Fruit fly (Drosophila melanogaster) Kc167 (cell line): Measurements from ENCODE around the gene Dcr-1.

Experiments
- Myc ChIP-seq: fragments of >200 bp; optimal IDR thresholded peaks from 2 replicates; lab custom pipeline; 2017; ENCODE audit warnings: missing external identifiers
- Sin3A ChIP-seq: fragments of >200 bp; optimal IDR thresholded peaks from 2 replicates; lab custom pipeline; 2018; ENCODE audit warnings: missing external identifiers
- h ChIP-seq: fragments of >200 bp; optimal IDR thresholded peaks from 3 replicates; lab custom pipeline; 2018; ENCODE audit warnings: missing external identifiers
- insv ChIP-seq: fragments of >200 bp; optimal IDR thresholded peaks from 3 replicates; lab custom pipeline; 2018; ENCODE audit warnings: missing external identifiers
- psq ChIP-seq: fragments of >200 bp; optimal IDR thresholded peaks from 2 replicates; lab custom pipeline; 2017; ENCODE audit warnings: missing external identifiers
- ttk ChIP-seq: sonication (Bioruptor generic); optimal IDR thresholded peaks from 2 replicates; lab custom pipeline; 2017; ENCODE audit warnings: missing external identifiers

Gene Dcr-1

dm6 chr3R:22694659-22695058 lies 46.2 kb downstream of the Dcr-1 start, which contains the start of gene cd:
cd (plus strand) TSS chr3R:22694959.
- TF ChIP-seq h (lab: Kevin White, UChicago) (no peak), insv (lab: Kevin White, UChicago) (no peak), Sin3A (lab: Kevin White, UChicago) (no peak), Myc (lab: Kevin White, UChicago) (no peak), ttk (lab: Kevin White, UChicago) (no peak), psq (lab: Kevin White, UChicago) (no peak)

DNA sequence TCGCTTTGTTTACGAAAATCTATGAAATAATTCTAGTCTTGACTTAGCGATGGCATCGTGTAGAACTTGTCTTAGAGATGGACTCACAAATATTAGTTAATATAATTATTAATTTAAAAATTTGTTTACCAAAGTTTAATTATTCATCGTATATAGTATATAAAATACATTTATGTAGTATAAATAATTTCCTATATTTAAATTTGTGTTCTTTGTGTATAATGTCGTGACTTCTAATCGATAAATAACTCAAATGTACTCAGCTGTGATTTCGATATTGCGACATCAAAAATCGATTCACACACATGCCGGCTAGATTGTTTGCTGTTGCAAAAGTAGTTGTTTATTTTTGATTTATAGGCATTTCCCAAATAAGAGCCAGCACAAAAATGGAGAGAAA lies 50.6 kb downstream of the Dcr-1 start, which contains the start of the genes wfs1 and Nup133:
Gene wfs1, minus strand, starts transcription at position 70 of the 400 bp plus-strand sequence.
Gene Nup133, plus strand, starts transcription at position 297 of the 400 bp plus-strand sequence.
- TF ChIP-seq Myc (lab: Kevin White, UChicago): no peak
- TF ChIP-seq Sin3A (lab: Kevin White, UChicago): no peak
- TF ChIP-seq ttk (lab: Kevin White, UChicago): no peak

DNA sequence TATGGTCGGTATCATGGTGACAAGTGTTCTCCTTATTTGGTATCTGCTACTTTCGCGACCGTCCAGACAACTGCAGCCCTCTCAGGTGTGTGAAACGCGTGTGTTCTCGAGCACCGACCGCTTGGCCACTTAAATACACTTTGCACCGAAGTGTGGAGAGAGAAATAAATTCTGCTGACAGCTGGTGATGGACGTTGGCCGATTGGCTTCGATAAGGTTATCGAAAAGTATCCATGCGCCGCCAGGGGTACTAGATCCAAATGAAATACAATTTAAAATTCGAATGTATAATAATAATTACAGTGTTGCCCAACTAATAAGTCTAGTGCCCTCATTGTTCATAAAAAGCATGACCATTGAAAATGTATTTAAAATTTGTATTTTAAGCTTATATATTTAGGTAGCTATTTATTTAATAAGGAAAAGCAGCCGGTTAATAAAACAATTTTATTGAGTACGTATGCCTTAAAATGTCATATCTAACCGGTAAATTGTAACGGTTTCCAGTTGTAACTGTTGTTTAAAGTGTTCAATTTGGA lies 54.5 kb downstream of the Dcr-1 start, which contains the start of the genes Gclm and CG17625:
Gene Gclm, minus strand, starts transcription at position 175 of the 539 bp plus-strand sequence.
Gene CG17625, plus strand, starts transcription at position 514 of the 539 bp plus-strand sequence.
- TF ChIP-seq insv (lab: Kevin White, UChicago): no peak
- TF ChIP-seq Sin3A (lab: Kevin White, UChicago): no peak
- TF ChIP-seq psq (lab: Kevin White, UChicago): no peak
- TF ChIP-seq ttk (lab: Kevin White, UChicago): no peak

dm6 chr3R:22684948-22685253 lies 56.0 kb downstream of the Dcr-1 start:
- TF ChIP-seq h (lab: Kevin White, UChicago): no peak
- no peak for TF ChIP-seq psq (lab: Kevin White, UChicago)
- TF ChIP-seq Myc (lab: Kevin White, UChicago): no peak
- no peak for TF ChIP-seq insv (lab: Kevin White, UChicago)
- no peak for TF ChIP-seq Sin3A (lab: Kevin White, UChicago)
- no peak for TF ChIP-seq ttk (lab: Kevin White, UChicago)

- no peak for TF ChIP-seq ttk (lab: Kevin White, UChicago)
- no peak for TF ChIP-seq h (lab: Kevin White, UChicago)
- TF ChIP-seq Myc (lab: Kevin White, UChicago): no peak
- TF ChIP-seq Sin3A (lab: Kevin White, UChicago): no peak
- no peak for TF ChIP-seq insv (lab: Kevin White, UChicago)
- TF ChIP-seq psq (lab: Kevin White, UChicago): no peak
Measured at dm6 chr3R:22684044-22684947, 56.6 kb downstream of the Dcr-1 start.
